Fruit fly (Drosophila melanogaster): Measurements from ENCODE around the gene CG32576.
A peak's percentile ranks its signal among the peaks of the same experiment; 100 is the strongest.

dm6 chrX:16296423-16297292 is 8.3 kb upstream of the CG32576 start, which contains the start of gene CG3632:
- TF ChIP-seq CG34224 (GFP tag; IDR thresholded peaks at IDR 0.05; ENCODE audit: partially characterized antibody) (peak; percentile 78), Dad (GFP tag; optimal IDR thresholded peaks at IDR 0.05) (peak; percentile 55), aop (GFP tag; IDR thresholded peaks at IDR 0.05) (no peak), HHEX (GFP tag; optimal IDR thresholded peaks at IDR 0.05) (no peak), CG7928 (GFP tag; optimal IDR thresholded peaks at IDR 0.05) (peak; percentile 58), CG12104 (GFP tag; optimal IDR thresholded peaks at IDR 0.05) (no peak)
